Worm (Caenorhabditis elegans): ENCODE data around the gene spe-36.

Gene spe-36

DNA sequence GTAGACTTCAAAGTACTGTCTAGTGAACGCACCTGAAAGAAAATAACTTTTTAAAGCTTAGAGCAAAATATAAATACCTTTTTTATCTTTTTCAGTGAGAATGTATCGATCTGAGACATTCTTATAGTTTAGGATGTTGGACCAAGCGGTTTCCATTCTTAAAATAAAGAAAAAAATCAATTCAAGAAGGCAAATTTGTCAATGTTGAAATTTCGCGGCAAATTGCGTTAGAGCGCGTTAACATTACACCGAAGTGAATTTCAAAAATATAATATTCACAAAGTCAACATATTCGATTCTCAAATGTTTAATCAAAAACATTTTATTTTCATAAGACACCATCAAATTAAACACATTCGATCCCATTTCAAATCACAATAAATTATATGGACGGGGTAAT is 30.4 kb downstream of the spe-36 start, which contains the start of gene F12F6.7 (continued):
- TF ChIP-seq F39B2.1 (GFP tag; IDR thresholded peaks at IDR 0.05): 0 out of 2 replicates have a peak, but pooled peaks have one; percentile 35
- TF ChIP-seq rec-8 (tag; optimal IDR thresholded peaks at IDR 0.05): no peak
- TF ChIP-seq B0035.1 (tag; optimal IDR thresholded peaks at IDR 0.05): no peak
- TF ChIP-seq bed-2 (GFP tag; IDR thresholded peaks at IDR 0.05): no peak
- peak; percentile 37 for TF ChIP-seq hrde-1 (tag; optimal IDR thresholded peaks at IDR 0.05; ENCODE audit: borderline replicate concordance)
- TF ChIP-seq ztf-6 (GFP tag; IDR thresholded peaks at IDR 0.05): no peak
- no peak for TF ChIP-seq xnd-1 (tag; optimal IDR thresholded peaks at IDR 0.05)
- TF ChIP-seq ZK185.1 (tag; optimal IDR thresholded peaks at IDR 0.05; ENCODE audit: poor library complexity, severe bottlenecking): no peak
- peak; percentile 5 for TF ChIP-seq efl-1 (GFP tag; optimal IDR thresholded peaks at IDR 0.05)

DNA sequence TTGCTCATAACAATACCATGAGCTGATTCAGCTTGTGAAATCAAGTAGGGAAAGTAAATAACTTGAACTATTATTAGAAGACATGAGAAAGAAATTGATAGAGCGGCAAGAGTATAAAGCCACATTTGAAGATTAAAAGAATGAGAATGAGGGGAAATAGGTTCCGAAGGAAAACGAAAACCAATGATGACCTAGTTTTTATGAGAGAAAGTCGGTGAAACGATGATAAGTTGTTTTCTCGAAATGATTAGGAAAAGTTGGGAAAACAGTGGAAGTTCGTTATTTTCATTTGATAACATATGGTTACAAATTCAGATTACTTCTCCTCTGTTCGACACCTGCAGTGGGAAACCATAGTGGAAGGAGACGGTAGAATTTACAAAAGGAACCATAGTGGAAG is 40.3 kb downstream of the spe-36 start, which contains the start of gene col-128:
Gene col-128, minus strand, starts transcription at position 148 of the 400 bp plus-strand sequence.
- no peak for TF ChIP-seq F52B5.7 (tag; optimal IDR thresholded peaks at IDR 0.05)
- TF ChIP-seq F37B4.10 (GFP tag; IDR thresholded peaks at IDR 0.05): no peak
- TF ChIP-seq B0261.1 (tag; optimal IDR thresholded peaks at IDR 0.05): no peak
- no peak for TF ChIP-seq ccch-3 (GFP tag; optimal IDR thresholded peaks at IDR 0.05)

DNA sequence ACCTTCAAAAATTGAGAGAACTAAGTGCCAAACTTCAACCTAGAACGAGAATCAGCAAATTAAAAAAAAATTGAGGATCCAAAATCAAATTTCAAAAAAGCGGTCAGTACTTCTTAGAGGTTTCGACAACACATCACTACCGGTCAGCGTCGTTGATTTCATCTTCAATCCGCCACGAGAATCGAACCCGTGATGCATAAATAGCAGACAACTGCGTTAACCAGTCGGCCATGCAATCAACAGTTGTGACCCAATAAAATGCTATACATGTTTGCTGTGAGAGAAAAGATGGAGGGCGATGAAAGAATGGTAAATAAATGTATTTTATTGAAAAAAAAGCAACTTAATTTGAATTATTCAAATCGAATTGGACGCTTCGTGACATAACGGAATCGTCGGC is 42.4 kb downstream of the spe-36 start:
- peak; percentile 98 for TF ChIP-seq rpc-1 (optimal IDR thresholded peaks at IDR 0.05)
- TF ChIP-seq rpc-1 (tag; optimal IDR thresholded peaks at IDR 0.05): peak; percentile 95
- no peak for TF ChIP-seq pbrm-1 (GFP tag; IDR thresholded peaks at IDR 0.05)
- peak; percentile 68 for TF ChIP-seq zim-3 (tag; optimal IDR thresholded peaks at IDR 0.05)
- peak; percentile 74 for TF ChIP-seq F49E8.2 (tag; optimal IDR thresholded peaks at IDR 0.05; ENCODE audit: insufficient read depth)
- peak; percentile 65 for TF ChIP-seq mes-4 (tag; optimal IDR thresholded peaks at IDR 0.05)
- TF ChIP-seq lin-54 (GFP tag; optimal IDR thresholded peaks at IDR 0.05): peak; percentile 70
- TF ChIP-seq snpc-1.3 (tag; optimal IDR thresholded peaks at IDR 0.05; ENCODE audit: insufficient read depth): peak; percentile 87
- no peak for TF ChIP-seq F52B5.7 (tag; optimal IDR thresholded peaks at IDR 0.05)
- TF ChIP-seq F22D6.2 (tag; optimal IDR thresholded peaks at IDR 0.05): peak; percentile 46
- TF ChIP-seq ztf-3 (GFP tag; optimal IDR thresholded peaks at IDR 0.05): no peak
- peak; percentile 31 for TF ChIP-seq hlh-12 (tag; optimal IDR thresholded peaks at IDR 0.05)
- TF ChIP-seq madf-3 (GFP tag; IDR thresholded peaks at IDR 0.05): 0 out of 2 replicates have a peak, but pooled peaks have one; percentile 20
- TF ChIP-seq F33H1.4 (GFP tag; IDR thresholded peaks at IDR 0.05): peak; percentile 58
- TF ChIP-seq nhr-90 (tag; optimal IDR thresholded peaks at IDR 0.05): peak; percentile 88
- no peak for TF ChIP-seq nhr-27 (tag; optimal IDR thresholded peaks at IDR 0.05)
- 0 out of 2 replicates have a peak, but pooled peaks have one; percentile 60 for TF ChIP-seq F37B4.10 (GFP tag; IDR thresholded peaks at IDR 0.05)
- no peak for TF ChIP-seq athp-1 (tag; optimal IDR thresholded peaks at IDR 0.05)
- TF ChIP-seq K12H6.12 (tag; optimal IDR thresholded peaks at IDR 0.05): peak; percentile 45
- TF ChIP-seq attf-3 (GFP tag; conservative IDR thresholded peaks at IDR 0.05): peak; percentile 61; the same call in 1 of the 2 replicates
- no peak for TF ChIP-seq fkh-3 (tag; optimal IDR thresholded peaks at IDR 0.05)
- peak; percentile 44; the same call in 1 of the 2 replicates for TF ChIP-seq ceh-100 (GFP tag; IDR thresholded peaks at IDR 0.05)
- peak; percentile 38 for TF ChIP-seq snpc-1.1 (tag; optimal IDR thresholded peaks at IDR 0.05; ENCODE audit: insufficient read depth)
- peak; percentile 96 for TF ChIP-seq him-1 (tag; optimal IDR thresholded peaks at IDR 0.05)
- TF ChIP-seq cebp-1 (GFP tag; IDR thresholded peaks at IDR 0.05): no peak
- TF ChIP-seq cebp-1 (tag; optimal IDR thresholded peaks at IDR 0.05): no peak
- TF ChIP-seq snpc-4 (GFP tag; optimal IDR thresholded peaks at IDR 0.05): peak; percentile 79
- TF ChIP-seq snpc-4 (tag; optimal IDR thresholded peaks at IDR 0.05): peak in 3 of 4 experiments; percentile 65 to 85 (median 81)
- TF ChIP-seq F39B2.1 (GFP tag; IDR thresholded peaks at IDR 0.05): no peak
- TF ChIP-seq mcd-1 (GFP tag; IDR thresholded peaks at IDR 0.05): no peak; the same call in 1 of the 2 replicates
- TF ChIP-seq tbp1 (GFP tag; optimal IDR thresholded peaks at IDR 0.05): peak; percentile 99
- no peak for TF ChIP-seq atf-7 (tag; optimal IDR thresholded peaks at IDR 0.05)
- no peak for TF ChIP-seq madf-8 (GFP tag; conservative IDR thresholded peaks at IDR 0.05)
- TF ChIP-seq hlh-26 (GFP tag; conservative IDR thresholded peaks at IDR 0.05): no peak
- 0 out of 2 replicates have a peak, but pooled peaks have one; percentile 59 for TF ChIP-seq aptf-3 (GFP tag; IDR thresholded peaks at IDR 0.05)

Measured in whole organism, young adult.